Worm (Caenorhabditis elegans) whole organism, young adult: Measurements from ENCODE around the gene ced-2.
A peak's percentile ranks its signal among the peaks of the same experiment; 100 is the strongest.

Source experiments
- B0261.1 ChIP-seq: sonication (generic microtip); optimal IDR thresholded peaks from 2 replicates; lab custom pipeline; 2016; ENCODE audit warnings: mild to moderate bottlenecking, missing genetic modification characterization, moderate library complexity, missing compliant biosample characterization
- C17E4.6 ChIP-seq: fragments of 200-800 bp; sonication (Bioruptor generic); IDR thresholded peaks from 2 replicates; pipeline ENCODE4 v1.3.6; 2022; ENCODE audit warnings: missing genetic modification reagents, missing genetic modification characterization, missing compliant biosample characterization
- F23B12.7 ChIP-seq: sonication (generic microtip); optimal IDR thresholded peaks from 2 replicates; lab custom pipeline; 2017; ENCODE audit warnings: missing genetic modification characterization, mild to moderate bottlenecking, missing compliant biosample characterization, antibody characterized with exemption, moderate library complexity; ENCODE audit not compliant: insufficient read depth
- F39B2.1 ChIP-seq: fragments of 200-800 bp; sonication (Bioruptor generic); IDR thresholded peaks from 2 replicates; pipeline ENCODE4 v1.3.6; 2022; ENCODE audit warnings: missing genetic modification reagents, missing genetic modification characterization, missing compliant biosample characterization
- F49E8.2 ChIP-seq: sonication (generic microtip); optimal IDR thresholded peaks from 3 replicates; lab custom pipeline; 2017; ENCODE audit warnings: missing genetic modification characterization, mild to moderate bottlenecking, missing compliant biosample characterization, antibody characterized with exemption, moderate library complexity; ENCODE audit not compliant: insufficient read depth
- K12H6.12 ChIP-seq: fragments of 200-800 bp; sonication (Bioruptor generic); optimal IDR thresholded peaks from 2 replicates; lab custom pipeline; 2018; ENCODE audit warnings: mild to moderate bottlenecking, missing genetic modification characterization, missing compliant biosample characterization
- Y95B8A.8 ChIP-seq: fragments of 200-800 bp; sonication (Bioruptor generic); IDR thresholded peaks from 2 replicates; pipeline ENCODE4 v1.3.6; 2022; ENCODE audit warnings: missing genetic modification reagents, missing genetic modification characterization, missing compliant biosample characterization
- akir-1 ChIP-seq: fragments of 200-800 bp; sonication (Bioruptor generic); optimal IDR thresholded peaks from 2 replicates; lab custom pipeline; 2018; ENCODE audit warnings: mild to moderate bottlenecking, missing genetic modification characterization, moderate library complexity, missing compliant biosample characterization
- aptf-2 ChIP-seq: fragments of 200-800 bp; sonication (Bioruptor generic); conservative IDR thresholded peaks from 2 replicates; pipeline ENCODE4 v1.3.6; 2022; ENCODE audit warnings: missing genetic modification reagents, missing genetic modification characterization, missing compliant biosample characterization
- aptf-3 ChIP-seq: fragments of 200-800 bp; sonication (Bioruptor generic); IDR thresholded peaks from 2 replicates; pipeline ENCODE4 v1.3.6; 2022; ENCODE audit warnings: missing genetic modification characterization, missing compliant biosample characterization
- atf-7 ChIP-seq: sonication (generic microtip); optimal IDR thresholded peaks from 2 replicates; lab custom pipeline; 2017; ENCODE audit warnings: mild to moderate bottlenecking, missing genetic modification characterization, missing compliant biosample characterization
- athp-1 ChIP-seq: sonication (generic microtip); optimal IDR thresholded peaks from 2 replicates; lab custom pipeline; 2017; ENCODE audit warnings: mild to moderate bottlenecking, missing genetic modification characterization, missing compliant biosample characterization
- bed-1 ChIP-seq: fragments of 200-800 bp; sonication (Bioruptor generic); IDR thresholded peaks from 2 replicates; pipeline ENCODE4 v1.3.6; 2022; ENCODE audit warnings: missing genetic modification reagents, missing genetic modification characterization, missing compliant biosample characterization
- bed-2 ChIP-seq: fragments of 200-800 bp; sonication (Bioruptor generic); IDR thresholded peaks from 2 replicates; pipeline ENCODE4 v1.3.6; 2022; ENCODE audit warnings: missing genetic modification reagents, missing genetic modification characterization, missing compliant biosample characterization
- cebp-2 ChIP-seq: fragments of 200-800 bp; sonication (Bioruptor generic); IDR thresholded peaks from 2 replicates; pipeline ENCODE4 v1.3.6; 2022; ENCODE audit warnings: missing genetic modification characterization, missing compliant biosample characterization
- ceh-58 ChIP-seq: fragments of 200-800 bp; sonication (Bioruptor generic); IDR thresholded peaks from 2 replicates; pipeline ENCODE4 v1.3.6; 2022; ENCODE audit warnings: missing genetic modification characterization, missing compliant biosample characterization
- ceh-79 ChIP-seq: sonication (generic microtip); optimal IDR thresholded peaks from 2 replicates; lab custom pipeline; 2017; ENCODE audit warnings: mild to moderate bottlenecking, missing genetic modification characterization, missing compliant biosample characterization
- efl-1 ChIP-seq: fragments of 150-350 bp; optimal IDR thresholded peaks from 2 replicates; lab custom pipeline; 2014; ENCODE audit warnings: missing biosample characterization, missing genetic modification reagents, missing genetic modification characterization
- egrh-3 ChIP-seq: fragments of 200-800 bp; sonication (Bioruptor generic); IDR thresholded peaks from 2 replicates; pipeline ENCODE4 v1.3.6; 2022; ENCODE audit warnings: missing genetic modification reagents, missing genetic modification characterization, missing compliant biosample characterization
- let-607 ChIP-seq, 2 experiments: fragments of 200-800 bp in 1 of 2; sonication (Bioruptor generic) in 1 of 2; sonication (generic microtip) in 1 of 2; optimal IDR thresholded peaks; 2 replicates each; lab custom pipeline; 2016 to 2018; ENCODE audit warnings: mild to moderate bottlenecking in 2 of 2, missing compliant biosample characterization in 2 of 2, missing genetic modification characterization in 2 of 2, moderate library complexity in 2 of 2, missing genotype in 1 of 2
- lin-26 ChIP-seq: fragments of 200-800 bp; sonication (Bioruptor generic); IDR thresholded peaks from 2 replicates; pipeline ENCODE4 v1.3.6; 2022; ENCODE audit warnings: missing genetic modification reagents, missing genetic modification characterization, missing compliant biosample characterization
- lin-35 ChIP-seq, 3 experiments: fragments of 150-350 bp in 2 of 3; sonication (generic microtip) in 1 of 3; optimal IDR thresholded peaks; 2 replicates each; lab custom pipeline; 2014 to 2018; ENCODE audit warnings: missing biosample characterization in 3 of 3, missing genetic modification characterization in 3 of 3, missing genetic modification reagents in 3 of 3
- lir-1 ChIP-seq: fragments of 200-800 bp; sonication (Bioruptor generic); conservative IDR thresholded peaks from 2 replicates; pipeline ENCODE4 v1.3.6; 2022; ENCODE audit warnings: missing genetic modification reagents, missing genetic modification characterization, missing compliant biosample characterization
- madf-6 ChIP-seq: fragments of 200-800 bp; sonication (Bioruptor generic); IDR thresholded peaks from 2 replicates; pipeline ENCODE4 v1.3.6; 2022; ENCODE audit warnings: missing genetic modification reagents, missing genetic modification characterization, missing compliant biosample characterization
- madf-8 ChIP-seq: fragments of 200-800 bp; sonication (Bioruptor generic); conservative IDR thresholded peaks from 2 replicates; pipeline ENCODE4 v1.3.6; 2022; ENCODE audit warnings: missing genetic modification reagents, missing genetic modification characterization, missing compliant biosample characterization
- mcd-1 ChIP-seq: fragments of 200-800 bp; sonication (Bioruptor generic); IDR thresholded peaks from 2 replicates; pipeline ENCODE4 v1.3.6; 2022; ENCODE audit warnings: missing genetic modification reagents, missing genetic modification characterization, missing compliant biosample characterization
- nfya-1 ChIP-seq: sonication (generic microtip); optimal IDR thresholded peaks from 2 replicates; lab custom pipeline; 2017; ENCODE audit warnings: antibody characterized with exemption, missing compliant biosample characterization, missing genetic modification characterization, borderline replicate concordance; ENCODE audit not compliant: insufficient read depth
- nfya-2 ChIP-seq: fragments of 200-800 bp; sonication (Bioruptor generic); IDR thresholded peaks from 2 replicates; pipeline ENCODE4 v1.3.6; 2022; ENCODE audit warnings: missing genetic modification reagents, missing genetic modification characterization, missing compliant biosample characterization
- nfyb-1 ChIP-seq: fragments of 200-800 bp; sonication (Bioruptor generic); IDR thresholded peaks from 2 replicates; pipeline ENCODE4 v1.3.6; 2022; ENCODE audit warnings: missing genetic modification reagents, missing genetic modification characterization, missing compliant biosample characterization
- nhr-27 ChIP-seq: fragments of 200-800 bp; sonication (Bioruptor generic); optimal IDR thresholded peaks from 2 replicates; lab custom pipeline; 2018; ENCODE audit warnings: mild to moderate bottlenecking, missing genetic modification characterization, moderate library complexity, missing compliant biosample characterization
- nhr-90 ChIP-seq: sonication (generic microtip); optimal IDR thresholded peaks from 2 replicates; lab custom pipeline; 2016; ENCODE audit warnings: missing genotype, mild to moderate bottlenecking, missing genetic modification characterization, missing compliant biosample characterization
- snpc-4 ChIP-seq, 5 experiments: fragments of 150-350 bp in 1 of 5; sonication (generic microtip) in 4 of 5; optimal IDR thresholded peaks; 2 replicates each; lab custom pipeline; 2014 to 2018; ENCODE audit warnings: missing genetic modification characterization in 5 of 5, missing biosample characterization in 3 of 5, antibody characterized with exemption in 2 of 5, mild to moderate bottlenecking in 2 of 5, missing compliant biosample characterization in 2 of 5, missing genotype in 2 of 5, moderate library complexity in 2 of 5, missing genetic modification reagents in 1 of 5
- somi-1 ChIP-seq: fragments of 200-800 bp; sonication (Bioruptor generic); optimal IDR thresholded peaks from 2 replicates; lab custom pipeline; 2018; ENCODE audit warnings: mild to moderate bottlenecking, missing genetic modification characterization, missing compliant biosample characterization
- sptf-2 ChIP-seq: fragments of 200-800 bp; sonication (Bioruptor generic); optimal IDR thresholded peaks from 2 replicates; lab custom pipeline; 2018; ENCODE audit warnings: mild to moderate bottlenecking, missing genetic modification characterization, missing compliant biosample characterization
- unc-130 ChIP-seq: sonication (generic microtip); optimal IDR thresholded peaks from 2 replicates; lab custom pipeline; 2016; ENCODE audit warnings: missing genetic modification reagents, missing genetic modification characterization, missing compliant biosample characterization
- xnd-1 ChIP-seq: sonication (generic microtip); optimal IDR thresholded peaks from 2 replicates; lab custom pipeline; 2016; ENCODE audit warnings: missing genotype, missing genetic modification reagents, missing genetic modification characterization, missing compliant biosample characterization
- zfh-2 ChIP-seq: fragments of 200-800 bp; sonication (Bioruptor generic); conservative IDR thresholded peaks from 2 replicates; pipeline ENCODE4 v1.3.6; 2022; ENCODE audit warnings: missing genetic modification reagents, missing genetic modification characterization, missing compliant biosample characterization
- zim-3 ChIP-seq: sonication (generic microtip); optimal IDR thresholded peaks from 2 replicates; lab custom pipeline; 2017; ENCODE audit warnings: mild to moderate bottlenecking, missing genetic modification characterization, moderate library complexity, missing compliant biosample characterization
- ztf-3 ChIP-seq: fragments of 200-800 bp; sonication (Bioruptor generic); optimal IDR thresholded peaks from 2 replicates; lab custom pipeline; 2018; ENCODE audit warnings: mild to moderate bottlenecking, missing genetic modification characterization, missing compliant biosample characterization

Gene ced-2

DNA sequence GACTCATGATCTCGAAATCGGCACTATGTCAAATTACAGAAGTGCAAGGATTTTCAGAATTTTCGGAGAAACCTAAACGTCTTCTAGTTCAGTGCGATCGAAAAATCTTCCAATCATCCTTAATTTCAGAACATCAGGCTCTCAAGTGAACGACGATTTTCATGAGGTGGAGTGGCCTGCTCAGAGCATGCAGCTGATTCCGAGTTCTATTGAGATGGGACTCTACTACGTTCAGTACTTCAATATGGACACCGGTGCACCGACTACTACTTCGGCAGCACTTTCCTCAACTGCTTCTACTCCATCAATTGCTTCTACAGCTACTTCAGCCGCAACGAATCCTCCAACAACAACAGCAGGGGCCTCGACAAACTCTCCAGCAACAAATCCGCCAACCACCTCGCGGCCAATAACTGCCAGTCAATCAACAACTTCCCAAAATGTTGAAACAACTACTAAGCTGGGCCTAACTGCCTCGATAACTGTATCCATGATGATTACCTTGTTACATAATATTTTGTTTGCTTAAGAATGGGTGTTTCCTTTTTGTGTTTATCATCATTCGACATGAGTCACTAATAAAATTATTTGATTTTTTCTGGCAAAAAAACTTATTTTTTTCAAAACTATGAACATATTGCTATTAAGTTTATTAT, 33.5 kb upstream of the ced-2 start, which contains the start of gene Y41D4B.15:
Gene Y41D4B.15, plus strand, starts transcription at position 606 of the 656 bp plus-strand sequence.
- TF ChIP-seq B0261.1 (tag; lab: Kevin White, UChicago) (no peak), athp-1 (tag; lab: Kevin White, UChicago) (no peak), lin-35 (GFP tag; optimal IDR thresholded peaks at IDR 0.05; lab: Kevin White, UChicago) (no peak), somi-1 (GFP tag; lab: Kevin White, UChicago) (no peak), xnd-1 (no peak), F39B2.1 (GFP tag; lab: Robert Waterston, UW) (no peak), bed-2 (GFP tag; lab: Robert Waterston, UW) (no peak), aptf-2 (GFP tag; lab: Robert Waterston, UW) (no peak), nhr-90 (no peak), ceh-58 (GFP tag; lab: Robert Waterston, UW) (no peak), efl-1 (GFP tag; lab: Kevin White, UChicago) (no peak), egrh-3 (GFP tag; lab: Robert Waterston, UW) (no peak), Y95B8A.8 (GFP tag; lab: Robert Waterston, UW) (no peak), lin-26 (no peak), atf-7 (tag; lab: Kevin White, UChicago) (no peak), snpc-4 (GFP tag; optimal IDR thresholded peaks at IDR 0.05; lab: Kevin White, UChicago) (no peak), snpc-4 (tag; optimal IDR thresholded peaks at IDR 0.05; lab: Kevin White, UChicago) (no peak), K12H6.12 (tag; lab: Kevin White, UChicago) (no peak), nfya-1 (no peak)

DNA sequence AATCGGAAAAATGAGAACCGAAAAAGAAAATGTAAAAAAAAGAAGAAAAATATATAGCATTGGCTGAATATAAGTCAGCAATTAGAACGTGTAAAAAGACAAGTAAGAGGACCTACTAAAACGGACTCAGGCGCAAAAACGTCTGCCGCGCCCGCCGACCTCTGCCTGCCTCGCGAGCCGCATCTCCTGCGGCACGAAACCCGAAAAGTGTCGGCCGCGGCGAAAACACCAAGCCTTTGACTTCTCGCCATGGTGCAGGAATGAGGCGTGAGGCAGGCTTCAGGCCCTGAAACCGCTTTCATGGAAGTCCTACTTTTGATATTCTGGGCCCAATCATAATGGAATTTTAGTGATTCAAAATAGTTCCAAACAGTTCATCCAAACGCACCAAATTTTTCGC, 31.4 kb upstream of the ced-2 start:
- TF ChIP-seq egrh-3 (GFP tag; lab: Robert Waterston, UW) = peak; percentile 72; the same call in 1 of the 2 replicates
- no peak for TF ChIP-seq F23B12.7 (tag; lab: Kevin White, UChicago)
- TF ChIP-seq zfh-2 (GFP tag; lab: Robert Waterston, UW) = peak; percentile 86

DNA sequence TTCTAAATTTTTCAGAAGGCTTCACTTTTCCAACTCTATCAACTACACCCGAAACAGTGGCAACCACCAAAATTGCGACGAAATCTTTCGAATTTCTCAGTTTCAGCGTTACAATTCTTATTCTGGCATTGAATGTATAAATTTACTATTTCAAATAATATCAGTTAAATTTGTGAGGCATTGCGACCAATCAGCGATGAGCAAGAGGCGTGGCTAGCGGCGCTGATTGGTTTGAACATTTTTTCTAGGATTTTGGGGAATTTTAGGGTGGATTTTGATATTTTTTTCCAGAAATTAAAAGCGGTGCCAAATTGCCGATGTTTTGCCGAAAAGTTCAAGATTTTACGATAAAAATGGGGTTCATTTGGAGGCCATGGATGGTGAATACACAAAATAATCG, 29.5 kb upstream of the ced-2 start:
- TF ChIP-seq zim-3 (tag; lab: Kevin White, UChicago) = no peak
- peak; percentile 92 for TF ChIP-seq nfyb-1
- TF ChIP-seq madf-6 (GFP tag; lab: Robert Waterston, UW) = peak; percentile 27; the same call in 1 of the 2 replicates
- no peak for TF ChIP-seq athp-1 (tag; lab: Kevin White, UChicago)
- no peak for TF ChIP-seq nfya-2 (GFP tag; lab: Robert Waterston, UW)

DNA sequence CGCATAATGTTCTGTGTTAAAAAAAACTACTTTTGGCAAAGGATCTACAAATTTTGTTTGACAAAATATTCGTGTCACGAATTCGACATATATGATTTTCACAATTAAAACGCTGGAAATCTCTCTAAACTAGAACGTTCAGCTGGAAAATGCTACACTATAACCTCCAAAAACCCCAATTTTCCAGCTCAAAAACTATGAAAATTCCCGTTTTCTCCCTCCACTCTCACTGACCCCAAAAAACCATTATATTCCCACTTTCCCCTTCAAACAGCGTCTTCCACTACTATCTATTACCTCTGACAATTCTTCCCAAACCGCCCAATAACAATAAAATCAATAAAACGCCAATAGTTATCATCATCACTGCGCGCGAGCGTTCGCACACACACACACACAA, 20.4 kb upstream of the ced-2 start, which contains the start of gene Y41D4B.14:
Gene Y41D4B.14, plus strand, starts transcription at position 301 of the 400 bp plus-strand sequence.
- no peak for TF ChIP-seq let-607 (tag; optimal IDR thresholded peaks at IDR 0.05; lab: Kevin White, UChicago)
- TF ChIP-seq, all 124 proteins: peak for 0

DNA sequence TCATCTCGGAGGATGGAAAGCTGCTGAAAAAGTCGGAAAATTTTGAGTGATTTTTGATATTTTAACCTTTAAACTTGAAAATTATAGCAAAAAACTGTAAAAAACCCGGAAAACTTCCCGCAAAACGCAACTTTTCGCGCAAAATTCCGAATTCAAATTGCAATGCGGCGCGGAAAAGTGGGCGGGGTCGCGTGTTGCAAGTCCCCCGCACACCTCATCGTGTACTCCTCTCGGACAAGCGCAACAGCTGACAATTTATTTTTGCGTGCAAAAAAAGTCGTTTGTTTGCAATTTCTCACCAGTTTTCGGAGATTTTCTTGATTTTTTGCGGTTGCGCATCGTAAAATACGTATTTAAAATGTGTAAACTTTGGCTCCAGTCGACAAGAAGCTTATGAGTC, 1.3 kb upstream of the ced-2 start, which contains the start of gene npp-8:
Gene npp-8, minus strand, starts transcription at position 23 of the 400 bp plus-strand sequence.
- TF ChIP-seq cebp-2 (GFP tag; lab: Robert Waterston, UW) (no peak), bed-2 (GFP tag; lab: Robert Waterston, UW) (peak; percentile 83), ceh-79 (no peak), madf-8 (GFP tag; lab: Robert Waterston, UW) (peak; percentile 77), sptf-2 (peak; percentile 18), egrh-3 (GFP tag; lab: Robert Waterston, UW) (peak; percentile 65), F49E8.2 (peak; percentile 79), zfh-2 (GFP tag; lab: Robert Waterston, UW) (peak; percentile 83), ztf-3 (GFP tag; lab: Kevin White, UChicago) (no peak), aptf-3 (0 out of 2 replicates have a peak, but pooled peaks have one; percentile 31), unc-130 (GFP tag; lab: Kevin White, UChicago) (peak; percentile 83), akir-1 (GFP tag; lab: Kevin White, UChicago) (no peak), bed-1 (no peak), mcd-1 (GFP tag; lab: Robert Waterston, UW) (peak; percentile 90), nhr-27 (tag; lab: Kevin White, UChicago) (no peak), lir-1 (GFP tag; lab: Robert Waterston, UW) (no peak; the same call in 1 of the 2 replicates), K12H6.12 (tag; lab: Kevin White, UChicago) (peak; percentile 72), C17E4.6 (peak; percentile 78)
